Worm (Caenorhabditis elegans): ENCODE data around the gene Y22D7AL.1.
"Not testable (repeated sequence)": the region's sequence is repeated elsewhere in the genome, so short reads cannot be mapped to it uniquely, and the experiment has no call there.

- not testable (repeated sequence) for TF ChIP-seq lsl-1 (GFP tag; optimal IDR thresholded peaks at IDR 0.05); ccch-3 (GFP tag; optimal IDR thresholded peaks at IDR 0.05); madf-6 (GFP tag; IDR thresholded peaks at IDR 0.05); snpc-4 (GFP tag; optimal IDR thresholded peaks at IDR 0.05); snpc-4 (tag; optimal IDR thresholded peaks at IDR 0.05); T07F8.4 (tag; optimal IDR thresholded peaks at IDR 0.05); ztf-18 (tag; optimal IDR thresholded peaks at IDR 0.05); madf-10 (tag; optimal IDR thresholded peaks at IDR 0.05); K12H6.12 (tag; optimal IDR thresholded peaks at IDR 0.05); hmg-1.2 (GFP tag; IDR thresholded peaks at IDR 0.05); ceh-40 (GFP tag; IDR thresholded peaks at IDR 0.05); F10E7.11 (tag; optimal IDR thresholded peaks at IDR 0.05); attf-3 (GFP tag; conservative IDR thresholded peaks at IDR 0.05); him-1 (tag; optimal IDR thresholded peaks at IDR 0.05); lin-54 (GFP tag; optimal IDR thresholded peaks at IDR 0.05)
Measured at ce11 chrIII:1656307-1656706, 4.0 kb downstream of the Y22D7AL.1 start.
